Worm (Caenorhabditis elegans) whole organism, midembryonic: ENCODE results near the gene nog-1.

Source experiments
- T22C8.4 ChIP-seq: fragments of 200-800 bp; sonication (Bioruptor generic); IDR thresholded peaks from 2 replicates; pipeline ENCODE4 v1.3.6; 2022; ENCODE audit warnings: missing genetic modification characterization, missing compliant biosample characterization
- cog-1 ChIP-seq: sonication (generic microtip); optimal IDR thresholded peaks from 2 replicates; lab custom pipeline; 2016; ENCODE audit warnings: missing genetic modification characterization, missing compliant biosample characterization
- flt-1 ChIP-seq: fragments of 200-800 bp; sonication (Bioruptor generic); IDR thresholded peaks from 2 replicates; pipeline ENCODE4 v1.3.6; 2022; ENCODE audit warnings: missing genetic modification characterization, missing compliant biosample characterization
- klf-2 ChIP-seq: fragments of 200-800 bp; sonication (Bioruptor generic); conservative IDR thresholded peaks from 2 replicates; pipeline ENCODE4 v1.3.6; 2022; ENCODE audit warnings: missing genetic modification reagents, missing genetic modification characterization, missing compliant biosample characterization
- med-1 ChIP-seq: sonication (generic microtip); optimal IDR thresholded peaks from 2 replicates; lab custom pipeline; 2017; ENCODE audit warnings: missing genetic modification characterization, mild to moderate bottlenecking, missing compliant biosample characterization, antibody characterized with exemption, missing genetic modification reagents; ENCODE audit not compliant: insufficient read depth
- ref-1 ChIP-seq: fragments of 200-800 bp; sonication (Bioruptor generic); conservative IDR thresholded peaks from 2 replicates; pipeline ENCODE4 v1.3.6; 2022; ENCODE audit warnings: missing genetic modification reagents, missing genetic modification characterization, missing compliant biosample characterization
- tab-1 ChIP-seq: fragments of 200-800 bp; sonication (Bioruptor generic); IDR thresholded peaks from 2 replicates; pipeline ENCODE4 v1.3.6; 2022; ENCODE audit warnings: missing genetic modification characterization, missing compliant biosample characterization
- ztf-23 ChIP-seq: fragments of 200-800 bp; sonication (Bioruptor generic); IDR thresholded peaks from 2 replicates; pipeline ENCODE4 v1.3.6; 2022; ENCODE audit warnings: missing genetic modification reagents, missing genetic modification characterization, missing compliant biosample characterization
- ztf-29 ChIP-seq: fragments of 200-800 bp; sonication (Bioruptor generic); IDR thresholded peaks from 2 replicates; pipeline ENCODE4 v1.3.6; 2022; ENCODE audit warnings: missing genetic modification reagents, missing genetic modification characterization, missing compliant biosample characterization

DNA sequence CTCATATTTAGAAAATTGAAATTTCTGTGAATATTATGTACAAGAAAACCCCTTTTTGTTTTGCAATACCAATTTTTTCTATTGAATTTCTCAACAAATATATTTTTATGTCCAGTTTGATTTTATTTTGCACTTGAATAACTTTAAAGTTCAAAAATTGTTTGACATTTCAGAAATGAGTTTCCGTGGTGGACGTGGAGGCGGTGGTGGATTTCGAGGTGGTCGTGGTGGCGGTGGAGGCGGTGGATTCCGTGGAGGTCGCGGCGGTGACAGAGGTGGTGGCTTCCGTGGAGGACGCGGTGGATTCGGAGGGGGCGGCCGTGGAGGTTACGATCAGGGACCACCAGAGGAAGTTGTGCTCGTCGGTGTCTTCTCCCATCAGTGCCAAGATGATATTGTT lies 32.3 kb downstream of the nog-1 start, which contains the start of gene garr-1:
- TF ChIP-seq tab-1 (GFP tag; lab: Robert Waterston, UW) (no peak), T22C8.4 (GFP tag; lab: Robert Waterston, UW) (no peak), ztf-29 (GFP tag; lab: Robert Waterston, UW) (no peak), ztf-23 (GFP tag; lab: Robert Waterston, UW) (no peak), ref-1 (GFP tag; lab: Robert Waterston, UW) (no peak), cog-1 (tag; lab: Kevin White, UChicago) (no peak), flt-1 (GFP tag; lab: Robert Waterston, UW) (no peak), med-1 (GFP tag; lab: Kevin White, UChicago) (no peak), klf-2 (GFP tag; lab: Robert Waterston, UW) (no peak)
